Worm (Caenorhabditis elegans) whole organism, L1 larva: ENCODE data around the gene imph-1.

Experiments used
- C16A3.4 ChIP-seq: fragments of 150-350 bp; optimal IDR thresholded peaks from 2 replicates; lab custom pipeline; 2014; ENCODE audit warnings: missing biosample characterization, missing genetic modification characterization
- Y116A8C.19 ChIP-seq: sonication (generic microtip); optimal IDR thresholded peaks from 2 replicates; lab custom pipeline; 2016; ENCODE audit warnings: missing compliant biosample characterization, missing genetic modification characterization, borderline replicate concordance
- ceh-63 ChIP-seq: fragments of 200-800 bp; sonication (Bioruptor generic); optimal IDR thresholded peaks from 2 replicates; lab custom pipeline; 2018; ENCODE audit warnings: mild to moderate bottlenecking, missing genetic modification characterization, missing compliant biosample characterization
- ces-1 ChIP-seq: fragments of 150-350 bp; optimal IDR thresholded peaks from 2 replicates; lab custom pipeline; 2014; ENCODE audit warnings: missing biosample characterization, missing genetic modification reagents, missing genetic modification characterization
- ets-5 ChIP-seq: fragments of 200-800 bp; sonication (Bioruptor generic); IDR thresholded peaks from 2 replicates; pipeline ENCODE4 v1.3.6; 2022; ENCODE audit warnings: missing genetic modification characterization, missing compliant biosample characterization
- fkh-10 ChIP-seq: sonication (generic microtip); optimal IDR thresholded peaks from 2 replicates; lab custom pipeline; 2017; ENCODE audit warnings: missing biosample characterization, missing genetic modification reagents, missing genetic modification characterization
- nhr-20 ChIP-seq: sonication (generic microtip); optimal IDR thresholded peaks from 2 replicates; lab custom pipeline; 2016; ENCODE audit warnings: mild to moderate bottlenecking, missing genetic modification characterization, missing compliant biosample characterization
- nhr-28 ChIP-seq: fragments of 150-350 bp; optimal IDR thresholded peaks from 2 replicates; lab custom pipeline; 2014; ENCODE audit warnings: missing biosample characterization, missing genetic modification characterization
- nhr-85 ChIP-seq: sonication (generic microtip); peaks from one replicate; lab custom pipeline; 2016; ENCODE audit warnings: missing genetic modification characterization, inconsistent platforms, missing compliant biosample characterization
- pag-3 ChIP-seq: sonication (generic microtip); optimal IDR thresholded peaks from 2 replicates; lab custom pipeline; 2017; ENCODE audit warnings: missing genetic modification characterization, mild to moderate bottlenecking, missing compliant biosample characterization, antibody characterized with exemption, borderline replicate concordance; ENCODE audit not compliant: insufficient read depth
- tbx-2 ChIP-seq: sonication (generic microtip); optimal IDR thresholded peaks from 2 replicates; lab custom pipeline; 2016; ENCODE audit warnings: missing genetic modification characterization, missing compliant biosample characterization
- unc-62 ChIP-seq: fragments of 150-350 bp; optimal IDR thresholded peaks from 2 replicates; lab custom pipeline; 2014; ENCODE audit warnings: missing biosample characterization, missing genetic modification reagents, missing genetic modification characterization
- zag-1 ChIP-seq: fragments of 150-350 bp; optimal IDR thresholded peaks from 2 replicates; lab custom pipeline; 2014; ENCODE audit warnings: missing biosample characterization, missing genetic modification characterization

DNA sequence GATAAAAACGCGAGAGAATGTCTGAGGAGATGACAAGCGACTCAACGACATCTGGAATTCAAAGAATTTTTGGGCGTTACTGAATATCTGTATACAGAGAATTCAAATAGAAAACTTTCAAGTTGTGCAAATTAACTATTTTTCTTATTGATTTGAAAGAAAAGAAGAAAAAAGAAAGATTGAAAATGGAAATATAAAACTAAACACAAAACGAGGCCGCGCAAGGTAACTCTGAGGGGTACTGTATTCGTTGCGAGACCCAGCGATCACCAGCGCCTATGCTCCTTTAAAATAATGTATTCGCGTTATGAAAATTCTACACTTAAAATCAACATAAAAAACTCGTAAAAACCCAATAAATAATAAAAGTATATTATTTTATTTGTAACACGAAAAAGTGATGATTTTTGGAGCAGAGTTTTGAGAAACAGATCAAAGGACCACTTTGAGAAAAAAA is 42.4 kb downstream of the imph-1 start, which contains the start of gene asb-1:
- TF ChIP-seq zag-1 (tag; lab: Kevin White, UChicago), result no peak
- TF ChIP-seq unc-62 (GFP tag; lab: Kevin White, UChicago), result no peak
- no peak for TF ChIP-seq ets-5 (GFP tag; lab: Robert Waterston, UW)
- no peak for TF ChIP-seq nhr-20 (tag; lab: Kevin White, UChicago)
- no peak for TF ChIP-seq Y116A8C.19 (tag; lab: Kevin White, UChicago)
- TF ChIP-seq ces-1 (GFP tag; lab: Kevin White, UChicago), result no peak
- TF ChIP-seq pag-3 (tag; lab: Kevin White, UChicago), result no peak
- no peak for TF ChIP-seq tbx-2 (tag; lab: Kevin White, UChicago)
- TF ChIP-seq C16A3.4 (tag; lab: Kevin White, UChicago), result no peak
- no peak for TF ChIP-seq nhr-28 (tag; lab: Kevin White, UChicago)
- TF ChIP-seq ceh-63, result no peak
- TF ChIP-seq fkh-10, result no peak
- TF ChIP-seq nhr-85, result peak; percentile 43
